Fruit fly (Drosophila melanogaster): ENCODE results near the gene CG33642.

The CG33642 gene

DNA sequence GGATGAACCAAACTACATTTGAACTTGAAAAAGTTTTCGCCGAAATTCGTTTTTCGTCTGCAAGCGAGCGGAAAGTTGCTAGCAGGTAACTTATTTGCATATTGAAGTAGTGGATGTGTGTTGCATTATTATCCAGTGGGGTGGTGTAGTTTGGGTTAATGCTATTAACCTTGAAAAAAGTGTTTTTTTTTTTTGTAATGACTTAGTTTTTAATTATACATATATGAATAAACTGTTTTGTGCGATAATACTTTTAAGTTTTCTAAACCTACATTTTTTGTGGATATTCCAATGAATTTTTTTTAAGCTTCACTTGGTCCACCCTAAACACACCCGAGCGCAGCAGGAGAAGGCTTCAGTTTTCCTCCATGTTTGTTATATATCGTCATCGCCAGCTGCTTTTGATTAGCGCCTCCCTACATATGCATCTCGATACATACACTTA lies 41.2 kb downstream of the CG33642 start (continued):
- TF ChIP-seq CG6654 (GFP tag; optimal IDR thresholded peaks at IDR 0.05): peak; percentile 10
- peak; percentile 68 for TF ChIP-seq CG31441 (GFP tag; IDR thresholded peaks at IDR 0.05)
- peak; percentile 29 for TF ChIP-seq CG30403 (GFP tag; optimal IDR thresholded peaks at IDR 0.05)
- TF ChIP-seq Drgx (GFP tag; IDR thresholded peaks at IDR 0.05): peak; percentile 86
- TF ChIP-seq bcd (GFP tag; optimal IDR thresholded peaks at IDR 0.05): peak; percentile 28
- TF ChIP-seq grau (tag; optimal IDR thresholded peaks at IDR 0.05): peak; percentile 8
- TF ChIP-seq sens (GFP tag): peak; percentile 89
- TF ChIP-seq CG1832 (GFP tag; optimal IDR thresholded peaks at IDR 0.05): no peak
- peak; percentile 55 to 86 for TF ChIP-seq bsh (GFP tag; optimal IDR thresholded peaks at IDR 0.05)
- peak; percentile 34 for TF ChIP-seq CG10267 (tag; optimal IDR thresholded peaks at IDR 0.05)
- TF ChIP-seq CG18262 (tag; optimal IDR thresholded peaks at IDR 0.05): peak; percentile 61
- TF ChIP-seq CG7556 (GFP tag; optimal IDR thresholded peaks at IDR 0.05): peak; percentile 41
- TF ChIP-seq CG5180 (GFP tag; optimal IDR thresholded peaks at IDR 0.05): peak; percentile 37
- peak; percentile 34; the same call in 2 of the 3 replicates for TF ChIP-seq row (GFP tag; IDR thresholded peaks at IDR 0.05)
- no peak for TF ChIP-seq CG4617 (GFP tag; optimal IDR thresholded peaks at IDR 0.05; ENCODE audit: borderline replicate concordance)
- TF ChIP-seq CG15269 (tag; optimal IDR thresholded peaks at IDR 0.05): peak; percentile 37
- TF ChIP-seq HLH3B (GFP tag; IDR thresholded peaks at IDR 0.05): no peak
- no peak for TF ChIP-seq D (optimal IDR thresholded peaks at IDR 0.05)
- peak; percentile 46 for TF ChIP-seq D (GFP tag; optimal IDR thresholded peaks at IDR 0.05)
- TF ChIP-seq CG11504 (tag; optimal IDR thresholded peaks at IDR 0.05): peak; percentile 69
- TF ChIP-seq pan (optimal IDR thresholded peaks at IDR 0.05): no peak
- TF ChIP-seq pan (GFP tag; optimal IDR thresholded peaks at IDR 0.05 in 1 of 2, IDR thresholded peaks at IDR 0.05 in 1 of 2): peak in 1 of 2 experiments; percentile 24
- TF ChIP-seq H15 (GFP tag; IDR thresholded peaks at IDR 0.05): 0 out of 3 replicates have a peak, but pooled peaks have one; percentile 22
- TF ChIP-seq NfI (GFP tag; optimal IDR thresholded peaks at IDR 0.05): peak; percentile 33
- TF ChIP-seq Hmx (GFP tag; optimal IDR thresholded peaks at IDR 0.05): no peak
- no peak for TF ChIP-seq dati (GFP tag; IDR thresholded peaks at IDR 0.05)
- peak; percentile 30 for TF ChIP-seq CG33557 (GFP tag; optimal IDR thresholded peaks at IDR 0.05)
- no peak for TF ChIP-seq Pdp1 (GFP tag; optimal IDR thresholded peaks at IDR 0.05)
- TF ChIP-seq fd96Cb (tag; optimal IDR thresholded peaks at IDR 0.05): peak; percentile 35
- TF ChIP-seq ase (GFP tag; IDR thresholded peaks at IDR 0.05): peak; percentile 43; the same call in 1 of the 3 replicates
- TF ChIP-seq CG9727 (GFP tag; optimal IDR thresholded peaks at IDR 0.05): peak; percentile 15
- no peak for TF ChIP-seq ftz-f1 (GFP tag; optimal IDR thresholded peaks at IDR 0.05)
- 0 out of 2 replicates have a peak, but pooled peaks have one; percentile 18 for TF ChIP-seq CG11696 (GFP tag; IDR thresholded peaks at IDR 0.05)
- peak; percentile 23 for TF ChIP-seq CG18599 (GFP tag; optimal IDR thresholded peaks at IDR 0.05)
- peak in 1 of 2 experiments; percentile 61 for TF ChIP-seq Hr51 (GFP tag; optimal IDR thresholded peaks at IDR 0.05)
- peak; percentile 21 for TF ChIP-seq chn (GFP tag; optimal IDR thresholded peaks at IDR 0.05)
- peak; percentile 45 for TF ChIP-seq CG2712 (tag; optimal IDR thresholded peaks at IDR 0.05)
- 0 out of 3 replicates have a peak, but pooled peaks have one; percentile 7 for TF ChIP-seq ci (GFP tag; IDR thresholded peaks at IDR 0.05)
- TF ChIP-seq CG13775 (GFP tag; optimal IDR thresholded peaks at IDR 0.05): peak; percentile 14
- TF ChIP-seq CG3407 (GFP tag; optimal IDR thresholded peaks at IDR 0.05): peak; percentile 24
- peak; percentile 43 for TF ChIP-seq CG10209 (GFP tag; optimal IDR thresholded peaks at IDR 0.05)
- TF ChIP-seq az2 (GFP tag; optimal IDR thresholded peaks at IDR 0.05): peak; percentile 39
- peak; percentile 32 for TF ChIP-seq CG1233 (GFP tag; optimal IDR thresholded peaks at IDR 0.05)
- peak; percentile 1 for TF ChIP-seq tin (GFP tag; optimal IDR thresholded peaks at IDR 0.05)
- no peak for TF ChIP-seq CG4282 (GFP tag; optimal IDR thresholded peaks at IDR 0.05)
- TF ChIP-seq nmo (GFP tag; optimal IDR thresholded peaks at IDR 0.05): peak; percentile 47
- TF ChIP-seq CG13424 (tag; optimal IDR thresholded peaks at IDR 0.05): peak; percentile 59
- TF ChIP-seq CG32532 (GFP tag; IDR thresholded peaks at IDR 0.05): no peak
- TF ChIP-seq CG13123 (GFP tag; optimal IDR thresholded peaks at IDR 0.05): no peak
- TF ChIP-seq bab2 (GFP tag; optimal IDR thresholded peaks at IDR 0.05): no peak

Data from whole organism, embryonic.